Worm (Caenorhabditis elegans): ENCODE results near the gene Y14H12A.1.

ce11 chrII:3996005-3996404, 3.0 kb downstream of the Y14H12A.1 start, which contains the start of gene clc-22:
- no peak for TF ChIP-seq unc-130 (tag; optimal IDR thresholded peaks at IDR 0.05)
- no peak for TF ChIP-seq snpc-4 (tag; optimal IDR thresholded peaks at IDR 0.05)
- no peak for TF ChIP-seq tbx-2 (tag; optimal IDR thresholded peaks at IDR 0.05)
- TF ChIP-seq nhr-76 (tag; optimal IDR thresholded peaks at IDR 0.05): no peak
- no peak for TF ChIP-seq lsy-2 (tag; optimal IDR thresholded peaks at IDR 0.05)
- TF ChIP-seq zag-1 (tag; optimal IDR thresholded peaks at IDR 0.05): no peak
- no peak for TF ChIP-seq F16B12.6 (tag; optimal IDR thresholded peaks at IDR 0.05)
- no peak for TF ChIP-seq nhr-90 (tag; optimal IDR thresholded peaks at IDR 0.05; ENCODE audit: poor library complexity)
- no peak for TF ChIP-seq nhr-11 (tag; optimal IDR thresholded peaks at IDR 0.05)
- TF ChIP-seq ceh-82 (tag; optimal IDR thresholded peaks at IDR 0.05): no peak
- TF ChIP-seq nhr-19 (GFP tag; conservative IDR thresholded peaks at IDR 0.05): no peak
- no peak for TF ChIP-seq ama-1 (optimal IDR thresholded peaks at IDR 0.05)
- no peak for TF ChIP-seq efl-1 (optimal IDR thresholded peaks at IDR 0.05)
- TF ChIP-seq efl-1 (GFP tag; optimal IDR thresholded peaks at IDR 0.05 in 1 of 2): no peak
